Worm (Caenorhabditis elegans): ENCODE measurements around the gene T25B9.11.

DNA sequence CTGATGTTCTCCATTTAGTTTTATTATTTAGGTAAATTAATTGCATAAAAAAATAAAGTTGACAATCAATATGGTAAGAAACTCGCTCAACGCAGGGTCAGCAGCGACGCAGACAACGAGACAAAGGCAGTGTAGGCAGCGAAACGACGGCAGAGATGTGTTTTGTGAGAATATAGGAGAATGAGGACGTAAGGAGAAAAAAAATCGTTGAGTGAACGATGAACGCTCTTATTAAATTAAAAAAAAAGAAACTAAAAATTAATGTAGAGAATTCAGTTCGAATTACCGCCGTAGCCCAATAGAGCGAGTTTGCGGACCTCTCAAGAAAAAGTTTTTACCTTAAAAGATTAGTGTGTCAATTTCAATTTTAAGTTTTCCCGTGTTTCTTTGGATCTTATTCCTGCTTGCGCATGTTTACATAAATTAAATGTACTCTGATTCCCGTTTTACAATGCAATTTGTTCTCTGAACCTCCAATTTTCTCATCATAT, 3.9 kb downstream of the T25B9.11 start, which contains the start of gene T25B9.8:
- TF ChIP-seq W03F9.2 (tag; optimal IDR thresholded peaks at IDR 0.05) (no peak), him-1 (tag; optimal IDR thresholded peaks at IDR 0.05) (no peak), dao-5 (tag; optimal IDR thresholded peaks at IDR 0.05) (no peak)
